Worm (Caenorhabditis elegans) whole organism, L4 larva: ENCODE data around the gene C34F11.5.

Source experiments
- ceh-44 ChIP-seq: fragments of 200-800 bp; sonication (Bioruptor generic); IDR thresholded peaks from 2 replicates; pipeline ENCODE4 v1.3.6; 2022; ENCODE audit warnings: missing genetic modification reagents, missing genetic modification characterization, missing compliant biosample characterization
- dve-1 ChIP-seq: sonication (generic microtip); optimal IDR thresholded peaks from 2 replicates; lab custom pipeline; 2017; ENCODE audit warnings: antibody characterized with exemption, mild to moderate bottlenecking, missing genetic modification characterization, missing compliant biosample characterization; ENCODE audit not compliant: insufficient read depth
- fos-1 ChIP-seq: fragments of 150-350 bp; optimal IDR thresholded peaks from 2 replicates; lab custom pipeline; 2014; ENCODE audit warnings: missing biosample characterization, missing genetic modification characterization
- hmg-1.1 ChIP-seq: fragments of 200-800 bp; sonication (Bioruptor generic); IDR thresholded peaks from 2 replicates; pipeline ENCODE4 v1.3.6; 2022; ENCODE audit warnings: missing genetic modification reagents, missing genetic modification characterization, missing compliant biosample characterization
- lim-7 ChIP-seq: fragments of 200-800 bp; sonication (Bioruptor generic); IDR thresholded peaks from 2 replicates; pipeline ENCODE4 v1.3.6; 2022; ENCODE audit warnings: missing genetic modification characterization, missing compliant biosample characterization
- lin-39 ChIP-seq: fragments of 150-350 bp; optimal IDR thresholded peaks from 2 replicates; lab custom pipeline; 2014; ENCODE audit warnings: missing biosample characterization, missing genetic modification reagents, missing genetic modification characterization
- lsy-2 ChIP-seq, 2 experiments: fragments of 150-350 bp in 1 of 2; sonication (generic microtip) in 1 of 2; optimal IDR thresholded peaks; 2 replicates each; lab custom pipeline; 2014 to 2017; ENCODE audit warnings: missing biosample characterization in 2 of 2, missing genetic modification characterization in 2 of 2
- mdl-1 ChIP-seq, 2 experiments: fragments of 150-350 bp in 1 of 2; sonication (generic microtip) in 1 of 2; optimal IDR thresholded peaks; 2 replicates each; lab custom pipeline; 2014 to 2017; ENCODE audit warnings: missing biosample characterization in 2 of 2, missing genetic modification characterization in 2 of 2
- mep-1 ChIP-seq: fragments of 150-350 bp; sonication (generic microtip); optimal IDR thresholded peaks from 3 replicates; lab custom pipeline; 2014; ENCODE audit warnings: missing biosample characterization, missing genetic modification characterization
- nhr-77 ChIP-seq: fragments of 150-350 bp; optimal IDR thresholded peaks from 2 replicates; lab custom pipeline; 2014; ENCODE audit warnings: missing biosample characterization, missing genetic modification characterization
- pha-4 ChIP-seq, 2 experiments: fragments of 150-350 bp in 1 of 2; fragments of 200-800 bp in 1 of 2; sonication (Bioruptor generic) in 1 of 2; IDR thresholded peaks in 1 of 2; optimal IDR thresholded peaks in 1 of 2; 2 replicates each; pipeline versions ENCODE4 v1.3.6 to Lab custom; 2014 to 2022; ENCODE audit warnings: missing genetic modification characterization in 2 of 2, missing genetic modification reagents in 2 of 2, missing biosample characterization in 1 of 2, missing compliant biosample characterization in 1 of 2
- snpc-4 ChIP-seq: fragments of 150-350 bp; optimal IDR thresholded peaks from 2 replicates; lab custom pipeline; 2014; ENCODE audit warnings: missing biosample characterization, missing genetic modification characterization
- unc-62 ChIP-seq, 3 experiments: fragments of 150-350 bp in 1 of 3; sonication (generic microtip); optimal IDR thresholded peaks in 2 of 3; peaks in 1 of 3; 1 replicate in 1 of 3; 2 replicates in 2 of 3; lab custom pipeline; 2014 to 2017; ENCODE audit warnings: missing biosample characterization in 3 of 3, missing genetic modification characterization in 3 of 3, missing genetic modification reagents in 3 of 3, missing genotype in 1 of 3
- zfp-3 ChIP-seq: fragments of 200-800 bp; sonication (Bioruptor generic); conservative IDR thresholded peaks from 2 replicates; pipeline ENCODE4 v1.3.6; 2022; ENCODE audit warnings: missing genetic modification reagents, missing genetic modification characterization, missing compliant biosample characterization

- TF ChIP-seq mep-1 (no peak), ceh-44 (GFP tag; lab: Robert Waterston, UW) (no peak), hmg-1.1 (GFP tag; lab: Robert Waterston, UW) (no peak), nhr-77 (tag; lab: Kevin White, UChicago) (no peak), lim-7 (GFP tag; lab: Robert Waterston, UW) (no peak), snpc-4 (no peak), fos-1 (tag; lab: Kevin White, UChicago) (no peak), zfp-3 (GFP tag; lab: Robert Waterston, UW) (no peak), lsy-2 (tag; optimal IDR thresholded peaks at IDR 0.05; lab: Kevin White, UChicago) (no peak), lin-39 (tag; lab: Kevin White, UChicago) (no peak), unc-62 (GFP tag; optimal IDR thresholded peaks at IDR 0.05 in 1 of 2; lab: Kevin White, UChicago) (no peak), unc-62 (tag; optimal IDR thresholded peaks at IDR 0.05; lab: Kevin White, UChicago) (no peak), dve-1 (tag; lab: Kevin White, UChicago) (no peak), mdl-1 (tag; optimal IDR thresholded peaks at IDR 0.05; lab: Kevin White, UChicago) (no peak), pha-4 (GFP tag; IDR thresholded peaks at IDR 0.05; lab: Robert Waterston, UW) (no peak), pha-4 (tag; optimal IDR thresholded peaks at IDR 0.05; lab: Kevin White, UChicago) (no peak)
Observed at ce11 chrII:5218349-5218748, 22.7 kb downstream of the C34F11.5 start.
